Worm (Caenorhabditis elegans) whole organism, L2 larva: ENCODE results near the gene ntr-2.

Experiments used
- C34F6.9 ChIP-seq: fragments of 150-350 bp; optimal IDR thresholded peaks from 2 replicates; lab custom pipeline; 2014; ENCODE audit warnings: missing biosample characterization, missing genetic modification characterization
- F13H6.1 ChIP-seq: sonication (generic microtip); optimal IDR thresholded peaks from 2 replicates; lab custom pipeline; 2016; ENCODE audit warnings: missing genetic modification characterization, missing compliant biosample characterization
- alr-1 ChIP-seq: fragments of 150-350 bp; optimal IDR thresholded peaks from 2 replicates; lab custom pipeline; 2014; ENCODE audit warnings: missing biosample characterization, missing genetic modification characterization
- aly-2 ChIP-seq: fragments of 150-350 bp; optimal IDR thresholded peaks from 2 replicates; lab custom pipeline; 2014; ENCODE audit warnings: missing biosample characterization, missing genetic modification characterization
- blmp-1 ChIP-seq: sonication (generic microtip); optimal IDR thresholded peaks from 2 replicates; lab custom pipeline; 2017; ENCODE audit warnings: missing genetic modification characterization, mild to moderate bottlenecking, missing compliant biosample characterization, antibody characterized with exemption, moderate library complexity; ENCODE audit not compliant: insufficient read depth
- ceh-16 ChIP-seq: fragments of 150-350 bp; optimal IDR thresholded peaks from 2 replicates; lab custom pipeline; 2014; ENCODE audit warnings: missing biosample characterization, missing genetic modification characterization
- ceh-82 ChIP-seq: fragments of 150-350 bp; optimal IDR thresholded peaks from 2 replicates; lab custom pipeline; 2014; ENCODE audit warnings: missing biosample characterization, missing genetic modification characterization
- crh-2 ChIP-seq: sonication (generic microtip); optimal IDR thresholded peaks from 2 replicates; lab custom pipeline; 2017; ENCODE audit warnings: missing biosample characterization, missing genetic modification characterization
- dmd-4 ChIP-seq: sonication (generic microtip); optimal IDR thresholded peaks from 2 replicates; lab custom pipeline; 2017; ENCODE audit warnings: missing biosample characterization, missing genetic modification characterization
- elt-1 ChIP-seq: fragments of 150-350 bp; optimal IDR thresholded peaks from 2 replicates; lab custom pipeline; 2014; ENCODE audit warnings: missing biosample characterization, missing genetic modification characterization
- fos-1 ChIP-seq: fragments of 150-350 bp; optimal IDR thresholded peaks from 2 replicates; lab custom pipeline; 2014; ENCODE audit warnings: missing biosample characterization, missing genetic modification characterization
- gmeb-1 ChIP-seq: fragments of 150-350 bp; optimal IDR thresholded peaks from 2 replicates; lab custom pipeline; 2014; ENCODE audit warnings: missing biosample characterization, missing genetic modification characterization
- lin-11 ChIP-seq: fragments of 150-350 bp; sonication (generic microtip); optimal IDR thresholded peaks from 2 replicates; lab custom pipeline; 2014; ENCODE audit warnings: missing biosample characterization, missing genetic modification characterization, inconsistent platforms, mixed read lengths
- lin-13 ChIP-seq: fragments of 150-350 bp; optimal IDR thresholded peaks from 2 replicates; lab custom pipeline; 2014; ENCODE audit warnings: missing biosample characterization, missing genetic modification reagents, missing genetic modification characterization
- lin-39 ChIP-seq: fragments of 150-350 bp; optimal IDR thresholded peaks from 2 replicates; lab custom pipeline; 2014; ENCODE audit warnings: missing biosample characterization, missing genetic modification reagents, missing genetic modification characterization
- lsy-2 ChIP-seq, 2 experiments: fragments of 150-350 bp in 1 of 2; sonication (generic microtip) in 1 of 2; optimal IDR thresholded peaks; 2 replicates each; lab custom pipeline; 2014 to 2017; ENCODE audit warnings: missing biosample characterization in 2 of 2, missing genetic modification characterization in 2 of 2
- mab-5 ChIP-seq: fragments of 150-350 bp; optimal IDR thresholded peaks from 2 replicates; lab custom pipeline; 2014; ENCODE audit warnings: missing biosample characterization, missing genetic modification characterization
- mbf-1 ChIP-seq: sonication (generic microtip); optimal IDR thresholded peaks from 2 replicates; lab custom pipeline; 2017; ENCODE audit warnings: missing biosample characterization, missing genetic modification characterization
- mdl-1 ChIP-seq, 2 experiments: fragments of 150-350 bp in 1 of 2; sonication (generic microtip) in 1 of 2; optimal IDR thresholded peaks; 2 replicates each; lab custom pipeline; 2017; ENCODE audit warnings: missing biosample characterization in 2 of 2, missing genetic modification characterization in 2 of 2
- nhr-11 ChIP-seq: fragments of 150-350 bp; optimal IDR thresholded peaks from 2 replicates; lab custom pipeline; 2014; ENCODE audit warnings: missing biosample characterization, missing genetic modification characterization
- nhr-129 ChIP-seq: fragments of 150-350 bp; optimal IDR thresholded peaks from 2 replicates; lab custom pipeline; 2014; ENCODE audit warnings: missing biosample characterization, missing genetic modification characterization
- nhr-21 ChIP-seq: fragments of 150-350 bp; optimal IDR thresholded peaks from 2 replicates; lab custom pipeline; 2014; ENCODE audit warnings: missing biosample characterization, missing genetic modification characterization
- nhr-23 ChIP-seq: fragments of 150-350 bp; optimal IDR thresholded peaks from 2 replicates; lab custom pipeline; 2014; ENCODE audit warnings: missing biosample characterization, missing genetic modification reagents, missing genetic modification characterization
- nhr-25 ChIP-seq: fragments of 150-350 bp; sonication (generic microtip); optimal IDR thresholded peaks from 3 replicates; lab custom pipeline; 2014; ENCODE audit warnings: missing biosample characterization, missing genetic modification characterization
- nhr-6 ChIP-seq: fragments of 150-350 bp; optimal IDR thresholded peaks from 2 replicates; lab custom pipeline; 2014; ENCODE audit warnings: missing biosample characterization, missing genetic modification characterization
- nhr-77 ChIP-seq: fragments of 150-350 bp; optimal IDR thresholded peaks from 2 replicates; lab custom pipeline; 2014; ENCODE audit warnings: missing biosample characterization, missing genetic modification characterization
- peb-1 ChIP-seq: fragments of 150-350 bp; optimal IDR thresholded peaks from 2 replicates; lab custom pipeline; 2014; ENCODE audit warnings: missing biosample characterization, missing genetic modification characterization
- sem-4 ChIP-seq: fragments of 150-350 bp; optimal IDR thresholded peaks from 2 replicates; lab custom pipeline; 2014; ENCODE audit warnings: missing biosample characterization, missing genetic modification reagents, missing genetic modification characterization
- skn-1 ChIP-seq: sonication (generic microtip); optimal IDR thresholded peaks from 2 replicates; lab custom pipeline; 2017; ENCODE audit warnings: missing biosample characterization, missing genetic modification characterization
- sma-3 ChIP-seq: sonication (generic microtip); optimal IDR thresholded peaks from 2 replicates; lab custom pipeline; 2016; ENCODE audit warnings: missing genetic modification reagents, missing genetic modification characterization, missing compliant biosample characterization
- sma-9 ChIP-seq, 2 experiments: fragments of 150-350 bp in 1 of 2; sonication (generic microtip) in 1 of 2; optimal IDR thresholded peaks; 2 replicates each; lab custom pipeline; 2014 to 2016; ENCODE audit warnings: missing genetic modification characterization in 2 of 2, mild to moderate bottlenecking in 1 of 2, missing biosample characterization in 1 of 2, missing compliant biosample characterization in 1 of 2, missing genetic modification reagents in 1 of 2, moderate library complexity in 1 of 2
- snpc-4 ChIP-seq: fragments of 150-350 bp; optimal IDR thresholded peaks from 2 replicates; lab custom pipeline; 2014; ENCODE audit warnings: missing biosample characterization, missing genetic modification characterization
- unc-39 ChIP-seq: fragments of 150-350 bp; optimal IDR thresholded peaks from 2 replicates; lab custom pipeline; 2014; ENCODE audit warnings: missing biosample characterization, missing genetic modification characterization
- unc-55 ChIP-seq: fragments of 150-350 bp; sonication (generic microtip); optimal IDR thresholded peaks from 3 replicates; lab custom pipeline; 2014; ENCODE audit warnings: missing biosample characterization, missing genetic modification reagents, missing genetic modification characterization
- unc-62 ChIP-seq: fragments of 150-350 bp; optimal IDR thresholded peaks from 2 replicates; lab custom pipeline; 2014; ENCODE audit warnings: missing biosample characterization, missing genetic modification reagents, missing genetic modification characterization
- zag-1 ChIP-seq: fragments of 150-350 bp; optimal IDR thresholded peaks from 2 replicates; lab custom pipeline; 2014; ENCODE audit warnings: missing biosample characterization, missing genetic modification characterization
- ztf-11 ChIP-seq: sonication (generic microtip); optimal IDR thresholded peaks from 2 replicates; lab custom pipeline; 2017; ENCODE audit warnings: missing biosample characterization, missing genetic modification characterization
- ztf-4 ChIP-seq: fragments of 150-350 bp; optimal IDR thresholded peaks from 2 replicates; lab custom pipeline; 2014; ENCODE audit warnings: missing biosample characterization, missing genetic modification characterization

The ntr-2 gene

ce11 chrX:14954548-14954947, 25.8 kb upstream of the ntr-2 start, which contains the start of gene pag-3:
Gene pag-3, minus strand, starts transcription at chrX:14954648.
- no peak for TF ChIP-seq blmp-1
- TF ChIP-seq ztf-4, result no peak
- no peak for TF ChIP-seq peb-1 (tag; lab: Kevin White, UChicago)
- TF ChIP-seq nhr-129 (tag; lab: Kevin White, UChicago), result no peak
- no peak for TF ChIP-seq alr-1
- no peak for TF ChIP-seq fos-1 (tag; lab: Kevin White, UChicago)
- TF ChIP-seq sma-3 (GFP tag; lab: Kevin White, UChicago), result no peak
- no peak for TF ChIP-seq lin-39 (tag; lab: Kevin White, UChicago)
- no peak for TF ChIP-seq lin-13 (GFP tag; lab: Kevin White, UChicago)
- TF ChIP-seq skn-1 (tag; lab: Kevin White, UChicago), result no peak
- no peak for TF ChIP-seq ztf-11 (tag; lab: Kevin White, UChicago)
- TF ChIP-seq zag-1 (tag; lab: Kevin White, UChicago), result no peak
- TF ChIP-seq lsy-2 (tag; optimal IDR thresholded peaks at IDR 0.05; lab: Kevin White, UChicago), result no peak
- no peak for TF ChIP-seq sem-4
- no peak for TF ChIP-seq C34F6.9 (tag; lab: Kevin White, UChicago)
- TF ChIP-seq sma-9 (GFP tag; optimal IDR thresholded peaks at IDR 0.05; lab: Kevin White, UChicago), result no peak
- TF ChIP-seq sma-9 (tag; optimal IDR thresholded peaks at IDR 0.05; lab: Kevin White, UChicago), result no peak
- TF ChIP-seq nhr-77 (tag; lab: Kevin White, UChicago), result no peak
- no peak for TF ChIP-seq ceh-16 (tag; lab: Kevin White, UChicago)
- no peak for TF ChIP-seq lin-11 (tag; lab: Kevin White, UChicago)

- no peak for TF ChIP-seq zag-1 (tag; lab: Kevin White, UChicago)
- TF ChIP-seq nhr-129 (tag; lab: Kevin White, UChicago), result no peak
- TF ChIP-seq elt-1 (tag; lab: Kevin White, UChicago), result no peak
- no peak for TF ChIP-seq ceh-82 (tag; lab: Kevin White, UChicago)
- TF ChIP-seq sma-3 (GFP tag; lab: Kevin White, UChicago), result no peak
- TF ChIP-seq nhr-23 (tag; lab: Kevin White, UChicago), result no peak
- no peak for TF ChIP-seq nhr-25 (tag; lab: Kevin White, UChicago)
- no peak for TF ChIP-seq C34F6.9 (tag; lab: Kevin White, UChicago)
- no peak for TF ChIP-seq lin-39 (tag; lab: Kevin White, UChicago)
- TF ChIP-seq unc-62 (GFP tag; lab: Kevin White, UChicago), result no peak
- no peak for TF ChIP-seq nhr-11 (tag; lab: Kevin White, UChicago)
Measured at ce11 chrX:14951797-14952196, 23.0 kb upstream of the ntr-2 start.

ce11 chrX:14947355-14947668, 18.6 kb upstream of the ntr-2 start:
- no peak for TF ChIP-seq lsy-2 (tag; optimal IDR thresholded peaks at IDR 0.05; lab: Kevin White, UChicago)
- no peak for TF ChIP-seq mab-5 (tag; lab: Kevin White, UChicago)
- TF ChIP-seq gmeb-1 (tag; lab: Kevin White, UChicago), result no peak
- TF ChIP-seq zag-1 (tag; lab: Kevin White, UChicago), result no peak
- no peak for TF ChIP-seq snpc-4 (tag; lab: Kevin White, UChicago)
- no peak for TF ChIP-seq sma-9 (GFP tag; optimal IDR thresholded peaks at IDR 0.05; lab: Kevin White, UChicago)
- no peak for TF ChIP-seq sma-9 (tag; optimal IDR thresholded peaks at IDR 0.05; lab: Kevin White, UChicago)
- no peak for TF ChIP-seq ztf-4
- TF ChIP-seq unc-55 (GFP tag; lab: Kevin White, UChicago), result no peak
- no peak for TF ChIP-seq nhr-11 (tag; lab: Kevin White, UChicago)
- TF ChIP-seq unc-39 (tag; lab: Kevin White, UChicago), result no peak
- TF ChIP-seq nhr-6 (tag; lab: Kevin White, UChicago), result no peak
- TF ChIP-seq nhr-25 (tag; lab: Kevin White, UChicago), result no peak
- TF ChIP-seq, all 48 proteins: peak for 0

- TF ChIP-seq nhr-129 (tag; lab: Kevin White, UChicago) (peak; percentile 99), nhr-25 (tag; lab: Kevin White, UChicago) (peak; percentile 39), dmd-4 (tag; lab: Kevin White, UChicago) (no peak), lsy-2 (tag; optimal IDR thresholded peaks at IDR 0.05; lab: Kevin White, UChicago) (peak in 1 of 2 experiments; percentile 43), mab-5 (tag; lab: Kevin White, UChicago) (no peak), C34F6.9 (tag; lab: Kevin White, UChicago) (peak; percentile 45), aly-2 (tag; lab: Kevin White, UChicago) (no peak), unc-55 (GFP tag; lab: Kevin White, UChicago) (peak; percentile 36), nhr-23 (tag; lab: Kevin White, UChicago) (no peak), gmeb-1 (tag; lab: Kevin White, UChicago) (peak; percentile 60), ztf-4 (no peak), nhr-21 (peak; percentile 19), fos-1 (tag; lab: Kevin White, UChicago) (peak; percentile 83), mbf-1 (tag; lab: Kevin White, UChicago) (no peak), ceh-16 (tag; lab: Kevin White, UChicago) (no peak), zag-1 (tag; lab: Kevin White, UChicago) (no peak), sma-3 (GFP tag; lab: Kevin White, UChicago) (peak; percentile 14), sma-9 (GFP tag; optimal IDR thresholded peaks at IDR 0.05; lab: Kevin White, UChicago) (peak; percentile 53), sma-9 (tag; optimal IDR thresholded peaks at IDR 0.05; lab: Kevin White, UChicago) (no peak), F13H6.1 (tag; lab: Kevin White, UChicago) (peak; percentile 49), mdl-1 (tag; optimal IDR thresholded peaks at IDR 0.05; lab: Kevin White, UChicago) (no peak), unc-62 (GFP tag; lab: Kevin White, UChicago) (no peak), crh-2 (tag; lab: Kevin White, UChicago) (peak; percentile 70), skn-1 (tag; lab: Kevin White, UChicago) (peak; percentile 26)
Measured at ce11 chrX:14946464-14947354, 18.0 kb upstream of the ntr-2 start.
